Fruit fly (Drosophila melanogaster) Kc167 (cell line): ENCODE measurements around the gene CG5644.

ENCODE experiments used
- h ChIP-seq: fragments of >200 bp; optimal IDR thresholded peaks from 3 replicates; lab custom pipeline; 2018; ENCODE audit warnings: missing external identifiers
- ttk ChIP-seq: sonication (Bioruptor generic); optimal IDR thresholded peaks from 2 replicates; lab custom pipeline; 2017; ENCODE audit warnings: missing external identifiers

dm6 chr3L:9025178-9025577 lies 45.5 kb upstream of the CG5644 start:
- TF ChIP-seq ttk (no peak), h (no peak)
